Fruit fly (Drosophila melanogaster) whole organism, embryonic: Measurements from ENCODE around the gene Vav.
A peak's percentile ranks its signal among the peaks of the same experiment; 100 is the strongest.

Experiments
- Atf-2 ChIP-seq: fragments of 200-800 bp; sonication (Bioruptor generic); optimal IDR thresholded peaks from 2 replicates; lab custom pipeline; 2016; ENCODE audit warnings: missing biosample characterization, missing genetic modification characterization
- Bteb2 ChIP-seq: fragments of 200-800 bp; sonication (Bioruptor generic); optimal IDR thresholded peaks from 2 replicates; lab custom pipeline; 2016; ENCODE audit warnings: missing biosample characterization, missing genetic modification characterization
- CG10209 ChIP-seq: fragments of 200-800 bp; sonication (Bioruptor generic); optimal IDR thresholded peaks from 3 replicates; lab custom pipeline; 2017; ENCODE audit warnings: missing biosample characterization, mild to moderate bottlenecking, missing genetic modification characterization, missing genetic modification reagents
- CG10366 ChIP-seq: fragments of 200-800 bp; sonication (Bioruptor generic); IDR thresholded peaks from 2 replicates; pipeline ENCODE4 v1.3.6; 2022; ENCODE audit warnings: missing biosample characterization, missing genetic modification characterization
- CG13123 ChIP-seq: fragments of 200-800 bp; sonication (Bioruptor generic); optimal IDR thresholded peaks from 2 replicates; lab custom pipeline; 2016; ENCODE audit warnings: missing biosample characterization, missing genetic modification characterization
- CG13894 ChIP-seq: fragments of 200-800 bp; sonication (Bioruptor generic); optimal IDR thresholded peaks from 3 replicates; lab custom pipeline; 2018; ENCODE audit warnings: missing biosample characterization, mild to moderate bottlenecking, missing genetic modification characterization, moderate library complexity
- CG14860 ChIP-seq: fragments of 200-800 bp; sonication (Bioruptor generic); IDR thresholded peaks from 3 replicates; pipeline ENCODE4 v1.3.6; 2022; ENCODE audit warnings: missing biosample characterization, missing genetic modification characterization; ENCODE audit not compliant: partially characterized antibody
- CG15073 ChIP-seq: fragments of 200-800 bp; sonication (Bioruptor generic); optimal IDR thresholded peaks from 2 replicates; lab custom pipeline; 2016; ENCODE audit warnings: missing biosample characterization, missing genetic modification characterization
- CG1603 ChIP-seq: fragments of 200-800 bp; sonication (Bioruptor generic); optimal IDR thresholded peaks from 2 replicates; lab custom pipeline; 2019; ENCODE audit warnings: missing biosample characterization, mild to moderate bottlenecking, missing genetic modification characterization, moderate library complexity
- CG16813 ChIP-seq: fragments of 200-800 bp; sonication (Bioruptor generic); IDR thresholded peaks from 3 replicates; pipeline ENCODE4 v1.3.6; 2022; ENCODE audit warnings: missing biosample characterization, missing genetic modification characterization; ENCODE audit not compliant: partially characterized antibody
- CG18262 ChIP-seq: fragments of 200-800 bp; optimal IDR thresholded peaks from 3 replicates; lab custom pipeline; 2019; ENCODE audit warnings: missing biosample characterization, mild to moderate bottlenecking, missing genetic modification characterization, moderate library complexity
- CG3065 ChIP-seq: fragments of 200-800 bp; sonication (Bioruptor generic); optimal IDR thresholded peaks from 2 replicates; lab custom pipeline; 2016; ENCODE audit warnings: missing biosample characterization, missing genetic modification characterization
- CG3407 ChIP-seq: fragments of 200-800 bp; sonication (Bioruptor generic); optimal IDR thresholded peaks from 2 replicates; lab custom pipeline; 2018; ENCODE audit warnings: missing biosample characterization, mild to moderate bottlenecking, missing genetic modification characterization
- CG4707 ChIP-seq: fragments of 200-800 bp; sonication (Bioruptor generic); optimal IDR thresholded peaks from 2 replicates; lab custom pipeline; 2018; ENCODE audit warnings: missing biosample characterization, mild to moderate bottlenecking, missing genetic modification characterization, moderate library complexity
- CG4730 ChIP-seq: fragments of 200-800 bp; sonication (Bioruptor generic); IDR thresholded peaks from 2 replicates; pipeline ENCODE4 v1.3.6; 2022; ENCODE audit warnings: missing biosample characterization, missing genetic modification characterization
- CG5245 ChIP-seq: fragments of 200-800 bp; sonication (Bioruptor generic); optimal IDR thresholded peaks from 3 replicates; lab custom pipeline; 2016; ENCODE audit warnings: missing biosample characterization, missing genetic modification characterization
- CG6791 ChIP-seq: fragments of 200-800 bp; sonication (Bioruptor generic); IDR thresholded peaks from 3 replicates; pipeline ENCODE4 v1.3.6; 2022; ENCODE audit warnings: missing biosample characterization, missing genetic modification characterization; ENCODE audit not compliant: partially characterized antibody
- CG8478 ChIP-seq: fragments of >200 bp; optimal IDR thresholded peaks from 2 replicates; lab custom pipeline; 2018
- CkIIα-i1 ChIP-seq: fragments of 200-800 bp; sonication (Bioruptor generic); IDR thresholded peaks from 2 replicates; pipeline ENCODE4 v1.3.6; 2022; ENCODE audit warnings: missing biosample characterization, missing genetic modification characterization
- CoRest ChIP-seq: fragments of 200-800 bp; sonication (Bioruptor generic); optimal IDR thresholded peaks from 3 replicates; lab custom pipeline; 2018; ENCODE audit warnings: missing biosample characterization, mild to moderate bottlenecking, missing genetic modification characterization, moderate library complexity
- Dek ChIP-seq: fragments of 200-800 bp; sonication (Bioruptor generic); optimal IDR thresholded peaks from 3 replicates; lab custom pipeline; 2019; ENCODE audit warnings: missing biosample characterization, mild to moderate bottlenecking, missing genetic modification characterization, moderate library complexity
- Elba2 ChIP-seq: fragments of 200-800 bp; sonication (Bioruptor generic); optimal IDR thresholded peaks from 3 replicates; lab custom pipeline; 2016; ENCODE audit warnings: missing biosample characterization, missing genetic modification characterization
- Lim3 ChIP-seq: fragments of 200-800 bp; sonication (Bioruptor generic); IDR thresholded peaks from 2 replicates; pipeline ENCODE4 v1.3.6; 2022; ENCODE audit warnings: missing biosample characterization, missing genetic modification characterization
- Mrtf ChIP-seq: fragments of 200-800 bp; sonication (Bioruptor generic); IDR thresholded peaks from 3 replicates; pipeline ENCODE4 v1.3.6; 2022; ENCODE audit warnings: missing biosample characterization, missing genetic modification characterization
- Myb ChIP-seq: fragments of 200-800 bp; sonication (Bioruptor generic); optimal IDR thresholded peaks from 2 replicates; lab custom pipeline; 2016; ENCODE audit warnings: missing biosample characterization, missing genetic modification characterization
- NK7.1 ChIP-seq: fragments of 200-800 bp; sonication (Bioruptor generic); optimal IDR thresholded peaks from 3 replicates; lab custom pipeline; 2016; ENCODE audit warnings: missing biosample characterization, missing genetic modification characterization
- NfI ChIP-seq: fragments of 200-800 bp; sonication (Bioruptor generic); optimal IDR thresholded peaks from 3 replicates; lab custom pipeline; 2018; ENCODE audit warnings: missing biosample characterization, mild to moderate bottlenecking, missing genetic modification characterization, moderate library complexity
- Optix ChIP-seq: fragments of 200-800 bp; sonication (Bioruptor generic); IDR thresholded peaks from 3 replicates; pipeline ENCODE4 v1.3.6; 2022; ENCODE audit warnings: missing biosample characterization, missing genetic modification characterization
- Side ChIP-seq: fragments of 200-800 bp; sonication (Bioruptor generic); optimal IDR thresholded peaks from 2 replicates; lab custom pipeline; 2016; ENCODE audit warnings: missing biosample characterization, missing genetic modification characterization
- Sry-δ ChIP-seq: fragments of 200-800 bp; sonication (Bioruptor generic); optimal IDR thresholded peaks from 2 replicates; lab custom pipeline; 2016; ENCODE audit warnings: missing biosample characterization, missing genetic modification characterization
- Taf1 ChIP-seq: fragments of 200-800 bp; sonication (Bioruptor generic); IDR thresholded peaks from 2 replicates; pipeline ENCODE4 v1.3.6; 2022; ENCODE audit warnings: missing biosample characterization, missing genetic modification characterization
- ara ChIP-seq: fragments of 200-800 bp; sonication (Bioruptor generic); IDR thresholded peaks from 2 replicates; pipeline ENCODE4 v1.3.6; 2022; ENCODE audit warnings: missing biosample characterization, missing genetic modification characterization
- ash1 ChIP-seq: fragments of 200-800 bp; sonication (Bioruptor generic); optimal IDR thresholded peaks from 2 replicates; lab custom pipeline; 2018; ENCODE audit warnings: missing biosample characterization, mild to moderate bottlenecking, missing genetic modification characterization
- cg ChIP-seq: fragments of 200-800 bp; sonication (Bioruptor generic); optimal IDR thresholded peaks from 3 replicates; lab custom pipeline; 2019; ENCODE audit warnings: missing biosample characterization, mild to moderate bottlenecking, missing genetic modification characterization, moderate library complexity
- ci ChIP-seq: fragments of 200-800 bp; sonication (Bioruptor generic); IDR thresholded peaks from 3 replicates; pipeline ENCODE4 v1.3.6; 2022; ENCODE audit warnings: missing biosample characterization, missing genetic modification characterization
- dm ChIP-seq: fragments of 200-800 bp; sonication (Bioruptor generic); optimal IDR thresholded peaks from 3 replicates; lab custom pipeline; 2016; ENCODE audit warnings: missing biosample characterization, missing genetic modification characterization
- dmrt11E ChIP-seq: fragments of 200-800 bp; sonication (Bioruptor generic); optimal IDR thresholded peaks from 3 replicates; lab custom pipeline; 2018; ENCODE audit warnings: missing biosample characterization, mild to moderate bottlenecking, missing genetic modification characterization, moderate library complexity
- eyg ChIP-seq: fragments of 200-800 bp; sonication (Bioruptor generic); optimal IDR thresholded peaks from 3 replicates; lab custom pipeline; 2016; ENCODE audit warnings: missing biosample characterization, missing genetic modification characterization
- gem ChIP-seq: fragments of 200-800 bp; sonication (Bioruptor generic); optimal IDR thresholded peaks from 2 replicates; lab custom pipeline; 2019; ENCODE audit warnings: missing biosample characterization, mild to moderate bottlenecking, missing genetic modification characterization, moderate library complexity
- h ChIP-seq: fragments of >200 bp; optimal IDR thresholded peaks from 2 replicates; lab custom pipeline; 2017
- hth ChIP-seq: fragments of >200 bp; optimal IDR thresholded peaks from 2 replicates; lab custom pipeline; 2017; ENCODE audit warnings: inconsistent platforms
- knrl ChIP-seq: fragments of 200-800 bp; sonication (Bioruptor generic); IDR thresholded peaks from 3 replicates; pipeline ENCODE4 v1.3.6; 2022; ENCODE audit warnings: missing biosample characterization, missing genetic modification characterization; ENCODE audit not compliant: partially characterized antibody
- nerfin-2 ChIP-seq: fragments of 200-800 bp; sonication (Bioruptor generic); IDR thresholded peaks from 2 replicates; pipeline ENCODE4 v1.3.6; 2022; ENCODE audit warnings: missing biosample characterization, missing genetic modification characterization; ENCODE audit not compliant: partially characterized antibody
- prd ChIP-seq, 3 experiments: fragments of >200 bp in 2 of 3; fragments of 200-800 bp in 1 of 3; sonication (Bioruptor generic) in 1 of 3; optimal IDR thresholded peaks in 2 of 3; IDR thresholded peaks in 1 of 3; 2 replicates in 2 of 3; 3 replicates in 1 of 3; pipeline versions ENCODE4 v1.3.6 to Lab custom; 2017 to 2022; ENCODE audit warnings: missing biosample characterization in 1 of 3, missing genetic modification characterization in 1 of 3
- sd ChIP-seq: fragments of 200-800 bp; sonication (Bioruptor generic); optimal IDR thresholded peaks from 3 replicates; lab custom pipeline; 2018; ENCODE audit warnings: missing biosample characterization, mild to moderate bottlenecking, missing genetic modification characterization, moderate library complexity
- sr ChIP-seq: fragments of 200-800 bp; sonication (Bioruptor generic); IDR thresholded peaks from 3 replicates; pipeline ENCODE4 v1.3.6; 2022; ENCODE audit warnings: missing biosample characterization, missing genetic modification characterization
- toy ChIP-seq: fragments of 200-800 bp; sonication (Bioruptor generic); IDR thresholded peaks from 2 replicates; pipeline ENCODE4 v1.3.6; 2022; ENCODE audit warnings: missing biosample characterization, missing genetic modification characterization
- ttk ChIP-seq: fragments of 200-800 bp; sonication (Bioruptor generic); IDR thresholded peaks from 2 replicates; pipeline ENCODE4 v2.1.2; 2022; ENCODE audit warnings: missing biosample characterization, missing genetic modification characterization
- vnd ChIP-seq: fragments of 200-800 bp; sonication (Bioruptor generic); IDR thresholded peaks from 3 replicates; pipeline ENCODE4 v1.3.6; 2022; ENCODE audit warnings: missing biosample characterization, missing genetic modification characterization; ENCODE audit not compliant: partially characterized antibody
- wdn ChIP-seq: fragments of 200-800 bp; sonication (Bioruptor generic); IDR thresholded peaks from 2 replicates; pipeline ENCODE4 v1.3.6; 2022; ENCODE audit warnings: missing biosample characterization, missing genetic modification characterization
- yki ChIP-seq: fragments of >200 bp; optimal IDR thresholded peaks from 3 replicates; lab custom pipeline; 2018

Vav gene

dm6 chrX:19307810-19308456 is 46.3 kb downstream of the Vav start, which contains the start of gene CG8051 (continued):
- no peak for TF ChIP-seq NfI (GFP tag; lab: Kevin White, UChicago)
- TF ChIP-seq dmrt11E (tag; lab: Kevin White, UChicago) = no peak
- TF ChIP-seq cg (GFP tag; lab: Kevin White, UChicago) = peak; percentile 77
- TF ChIP-seq Side (GFP tag; lab: Kevin White, UChicago) = peak; percentile 13
- no peak for TF ChIP-seq CG14860 (GFP tag; lab: Robert Waterston, UW)
- TF ChIP-seq Optix (GFP tag; lab: Robert Waterston, UW) = no peak
- no peak for TF ChIP-seq knrl
- no peak for TF ChIP-seq Lim3 (GFP tag; lab: Robert Waterston, UW)
- TF ChIP-seq CG10209 = peak; percentile 24
- no peak for TF ChIP-seq hth
- TF ChIP-seq ara (GFP tag; lab: Robert Waterston, UW) = no peak
- TF ChIP-seq CG16813 (GFP tag; lab: Robert Waterston, UW) = no peak
- no peak for TF ChIP-seq CG4707 (GFP tag; lab: Kevin White, UChicago)
- TF ChIP-seq CG3065 = no peak
- peak; percentile 19 for TF ChIP-seq dm
- no peak for TF ChIP-seq wdn (GFP tag; lab: Robert Waterston, UW)
- TF ChIP-seq vnd (GFP tag; lab: Robert Waterston, UW) = no peak
- no peak for TF ChIP-seq h
- TF ChIP-seq gem (tag; lab: Kevin White, UChicago) = peak; percentile 17
- TF ChIP-seq nerfin-2 = no peak
- TF ChIP-seq Taf1 = no peak; the same call in 1 of the 2 replicates
- 0 out of 3 replicates have a peak, but pooled peaks have one; percentile 29 for TF ChIP-seq Mrtf (GFP tag; lab: Robert Waterston, UW)
- TF ChIP-seq toy = no peak
- no peak for TF ChIP-seq ttk (GFP tag; lab: Robert Waterston, UW)
- TF ChIP-seq ash1 (GFP tag; lab: Kevin White, UChicago) = no peak
- no peak for TF ChIP-seq CG3407 (GFP tag; lab: Kevin White, UChicago)
- TF ChIP-seq eyg (GFP tag; lab: Kevin White, UChicago) = no peak
- peak; percentile 3 for TF ChIP-seq CG1603 (tag; lab: Kevin White, UChicago)
- TF ChIP-seq CG10366 (GFP tag; lab: Robert Waterston, UW) = no peak
- TF ChIP-seq sr (GFP tag; lab: Robert Waterston, UW) = no peak
- TF ChIP-seq Myb (GFP tag; lab: Kevin White, UChicago) = peak; percentile 11
- no peak for TF ChIP-seq CG4730 (GFP tag; lab: Robert Waterston, UW)
- no peak for TF ChIP-seq Bteb2 (GFP tag; lab: Kevin White, UChicago)
- no peak for TF ChIP-seq prd (optimal IDR thresholded peaks at IDR 0.05; lab: Kevin White, UChicago)
- 0 out of 3 replicates have a peak, but pooled peaks have one; percentile 16 for TF ChIP-seq prd (GFP tag; IDR thresholded peaks at IDR 0.05; lab: Robert Waterston, UW)
- no peak for TF ChIP-seq Sry-δ
- TF ChIP-seq Dek (tag; lab: Kevin White, UChicago) = no peak
- no peak for TF ChIP-seq yki (lab: Kevin White, UChicago)
- no peak for TF ChIP-seq ci (GFP tag; lab: Robert Waterston, UW)
- no peak for TF ChIP-seq Atf-2 (GFP tag; lab: Kevin White, UChicago)
- TF ChIP-seq sd = no peak
- TF ChIP-seq CG8478 = no peak
- TF ChIP-seq NK7.1 (GFP tag; lab: Kevin White, UChicago) = no peak
- no peak for TF ChIP-seq Elba2 (GFP tag; lab: Kevin White, UChicago)
- TF ChIP-seq CG13894 = no peak
- no peak for TF ChIP-seq CoRest (tag; lab: Kevin White, UChicago)
- TF ChIP-seq CG18262 = no peak
- no peak for TF ChIP-seq CG13123 (GFP tag; lab: Kevin White, UChicago)
- no peak for TF ChIP-seq CkIIα-i1 (GFP tag; lab: Robert Waterston, UW)
- TF ChIP-seq CG6791 (GFP tag; lab: Robert Waterston, UW) = 0 out of 3 replicates have a peak, but pooled peaks have one; percentile 23
- no peak for TF ChIP-seq CG15073
- TF ChIP-seq CG5245 (GFP tag; lab: Kevin White, UChicago) = no peak
